Fruit fly (Drosophila melanogaster) whole organism, wandering third instar larva: Measurements from ENCODE around the gene CG34181.

Experiments
- Abd-B ChIP-seq: fragments of >200 bp; optimal IDR thresholded peaks from 2 replicates; lab custom pipeline; 2017; ENCODE audit warnings: missing biosample characterization, missing genetic modification characterization
- CG32264 ChIP-seq: fragments of 200-800 bp; sonication (Bioruptor generic); optimal IDR thresholded peaks from 2 replicates; lab custom pipeline; 2016; ENCODE audit warnings: missing biosample characterization, missing genetic modification characterization
- Dif ChIP-seq: fragments of 200-275, 200-300 bp; sonication (Bioruptor generic); optimal IDR thresholded peaks from 2 replicates; lab custom pipeline; 2018; ENCODE audit warnings: missing biosample characterization, missing genetic modification characterization; ENCODE audit not compliant: partially characterized antibody
- HLH106 ChIP-seq: fragments of 200-800 bp; optimal IDR thresholded peaks from 3 replicates; lab custom pipeline; 2019; ENCODE audit warnings: missing biosample characterization, mild to moderate bottlenecking, missing genetic modification characterization, moderate library complexity
- Jra ChIP-seq: sonication (Bioruptor generic); optimal IDR thresholded peaks from 2 replicates; lab custom pipeline; 2016; ENCODE audit warnings: missing biosample characterization, missing genetic modification characterization
- Myc ChIP-seq: fragments of >200 bp; optimal IDR thresholded peaks from 2 replicates; lab custom pipeline; 2017
- br ChIP-seq: fragments of 200-800 bp; sonication (Bioruptor generic); optimal IDR thresholded peaks from 2 replicates; lab custom pipeline; 2016; ENCODE audit warnings: missing biosample characterization, missing genetic modification characterization
- fru ChIP-seq: fragments of 200-800 bp; sonication (Bioruptor generic); optimal IDR thresholded peaks from 3 replicates; lab custom pipeline; 2016; ENCODE audit warnings: missing biosample characterization, mild to moderate bottlenecking, missing genetic modification characterization
- h ChIP-seq: fragments of 200-800 bp; sonication (Bioruptor generic); optimal IDR thresholded peaks from 3 replicates; lab custom pipeline; 2016; ENCODE audit warnings: missing biosample characterization, mild to moderate bottlenecking, missing genetic modification characterization
- jim ChIP-seq: fragments of 175-275, 200-325 bp; sonication (Bioruptor generic); optimal IDR thresholded peaks from 2 replicates; lab custom pipeline; 2016; ENCODE audit warnings: missing biosample characterization, mild to moderate bottlenecking, missing genetic modification characterization
- lola ChIP-seq: fragments of >200 bp; optimal IDR thresholded peaks from 2 replicates; lab custom pipeline; 2017; ENCODE audit warnings: missing biosample characterization, missing genetic modification characterization
- usp ChIP-seq: fragments of >200 bp; optimal IDR thresholded peaks from 2 replicates; lab custom pipeline; 2017; ENCODE audit warnings: missing biosample characterization, missing genetic modification characterization

dm6 chr2L:9350170-9350569 is 17.3 kb upstream of the CG34181 start, which contains the start of gene CG13110:
- no peak for TF ChIP-seq HLH106 (tag; lab: Kevin White, UChicago)
- TF ChIP-seq h = no peak
- no peak for TF ChIP-seq Dif (GFP tag; lab: Kevin White, UChicago)
- TF ChIP-seq CG32264 (GFP tag; lab: Kevin White, UChicago) = no peak
- no peak for TF ChIP-seq jim (GFP tag; lab: Kevin White, UChicago)
- TF ChIP-seq Myc = no peak
- TF ChIP-seq Abd-B (GFP tag; lab: Kevin White, UChicago) = no peak
- no peak for TF ChIP-seq usp (GFP tag; lab: Kevin White, UChicago)
- no peak for TF ChIP-seq fru (GFP tag; lab: Kevin White, UChicago)
- no peak for TF ChIP-seq br (GFP tag; lab: Kevin White, UChicago)
- TF ChIP-seq lola (GFP tag; lab: Kevin White, UChicago) = no peak
- TF ChIP-seq Jra = no peak
